Worm (Caenorhabditis elegans) whole organism, early embryonic: ENCODE data around the gene col-147.

Experiments
- B0310.2 ChIP-seq: sonication (generic microtip); optimal IDR thresholded peaks from 2 replicates; lab custom pipeline; 2016; ENCODE audit warnings: mild to moderate bottlenecking, missing genetic modification characterization, missing compliant biosample characterization
- F13C5.2 ChIP-seq: sonication (generic microtip); optimal IDR thresholded peaks from 2 replicates; lab custom pipeline; 2017; ENCODE audit warnings: mild to moderate bottlenecking, missing genetic modification characterization, inconsistent platforms, missing compliant biosample characterization
- aly-1 ChIP-seq: sonication (generic microtip); optimal IDR thresholded peaks from 2 replicates; lab custom pipeline; 2016; ENCODE audit warnings: missing genetic modification characterization, missing compliant biosample characterization
- ama-1 ChIP-seq: fragments of 150-350 bp; optimal IDR thresholded peaks from 2 replicates; lab custom pipeline; 2014
- ceh-13 ChIP-seq: fragments of 200-800 bp; sonication (Bioruptor generic); optimal IDR thresholded peaks from 2 replicates; lab custom pipeline; 2018; ENCODE audit warnings: mild to moderate bottlenecking, missing genetic modification characterization, missing compliant biosample characterization
- ceh-36 ChIP-seq: sonication (generic microtip); optimal IDR thresholded peaks from 2 replicates; lab custom pipeline; 2016; ENCODE audit warnings: missing genetic modification characterization, inconsistent platforms, missing compliant biosample characterization
- ets-7 ChIP-seq: sonication (generic microtip); optimal IDR thresholded peaks from 2 replicates; lab custom pipeline; 2016; ENCODE audit warnings: missing genotype, missing genetic modification characterization, missing compliant biosample characterization
- flt-1 ChIP-seq: fragments of 200-800 bp; sonication (Bioruptor generic); IDR thresholded peaks from 2 replicates; pipeline ENCODE4 v1.3.6; 2022; ENCODE audit warnings: missing genetic modification characterization, missing compliant biosample characterization
- hmbx-1 ChIP-seq: sonication (generic microtip); optimal IDR thresholded peaks from 2 replicates; lab custom pipeline; 2016; ENCODE audit warnings: mild to moderate bottlenecking, missing genetic modification characterization, missing compliant biosample characterization
- hmg-4 ChIP-seq: fragments of 200-800 bp; sonication (Bioruptor generic); optimal IDR thresholded peaks from 2 replicates; lab custom pipeline; 2018; ENCODE audit warnings: mild to moderate bottlenecking, missing genetic modification characterization, missing compliant biosample characterization
- hnd-1 ChIP-seq: sonication (generic microtip); optimal IDR thresholded peaks from 2 replicates; lab custom pipeline; 2016; ENCODE audit warnings: missing genetic modification characterization, missing compliant biosample characterization
- pes-1 ChIP-seq: fragments of 200-800 bp; sonication (Bioruptor generic); IDR thresholded peaks from 2 replicates; pipeline ENCODE4 v1.3.6; 2022; ENCODE audit warnings: missing genetic modification reagents, missing genetic modification characterization, missing compliant biosample characterization
- scrt-1 ChIP-seq: fragments of 200-800 bp; sonication (Bioruptor generic); IDR thresholded peaks from 2 replicates; pipeline ENCODE4 v1.3.6; 2022; ENCODE audit warnings: missing genetic modification characterization, missing compliant biosample characterization
- sea-1 ChIP-seq: fragments of 200-800 bp; sonication (Bioruptor generic); conservative IDR thresholded peaks from 2 replicates; pipeline ENCODE4 v1.3.6; 2022; ENCODE audit warnings: missing genetic modification characterization, missing compliant biosample characterization
- tbx-11 ChIP-seq: fragments of 200-800 bp; sonication (Bioruptor generic); IDR thresholded peaks from 2 replicates; pipeline ENCODE4 v1.3.6; 2022; ENCODE audit warnings: missing genetic modification characterization, missing compliant biosample characterization
- tbx-37 ChIP-seq: fragments of 200-800 bp; sonication (Bioruptor generic); conservative IDR thresholded peaks from 2 replicates; pipeline ENCODE4 v1.3.6; 2022; ENCODE audit warnings: missing genetic modification reagents, missing genetic modification characterization, missing compliant biosample characterization
- tra-4 ChIP-seq: sonication (generic microtip); optimal IDR thresholded peaks from 2 replicates; lab custom pipeline; 2017; ENCODE audit warnings: missing genetic modification characterization, missing compliant biosample characterization

Gene col-147

DNA sequence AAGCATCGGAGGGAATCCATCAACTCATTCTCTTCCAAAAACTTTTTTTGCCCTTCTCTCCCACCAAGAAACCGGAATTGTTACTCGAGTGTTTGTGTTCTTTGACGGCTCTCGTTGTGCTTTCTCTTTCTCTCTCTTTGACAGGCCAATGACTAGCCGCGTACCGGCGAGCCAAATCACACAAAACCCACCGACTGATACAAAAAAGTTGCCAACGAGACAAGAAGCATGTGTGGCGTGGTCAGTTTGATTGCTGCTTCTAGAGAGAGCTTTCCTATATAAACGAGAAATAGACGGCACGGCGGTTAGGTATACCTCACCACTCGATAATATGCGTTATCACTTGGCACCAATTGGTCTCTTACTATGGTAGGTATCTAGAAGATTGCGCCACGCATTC is 17.4 kb downstream of the col-147 start, which contains the start of gene pqn-63:
Gene pqn-63 (plus strand): TSS at position 307 of the 400 bp plus-strand sequence.
- TF ChIP-seq ets-7 (tag; lab: Kevin White, UChicago) (no peak), ceh-36 (tag; lab: Kevin White, UChicago) (no peak), F13C5.2 (tag; lab: Kevin White, UChicago) (no peak), tbx-37 (GFP tag; lab: Robert Waterston, UW) (no peak), hmbx-1 (tag; lab: Kevin White, UChicago) (no peak)

DNA sequence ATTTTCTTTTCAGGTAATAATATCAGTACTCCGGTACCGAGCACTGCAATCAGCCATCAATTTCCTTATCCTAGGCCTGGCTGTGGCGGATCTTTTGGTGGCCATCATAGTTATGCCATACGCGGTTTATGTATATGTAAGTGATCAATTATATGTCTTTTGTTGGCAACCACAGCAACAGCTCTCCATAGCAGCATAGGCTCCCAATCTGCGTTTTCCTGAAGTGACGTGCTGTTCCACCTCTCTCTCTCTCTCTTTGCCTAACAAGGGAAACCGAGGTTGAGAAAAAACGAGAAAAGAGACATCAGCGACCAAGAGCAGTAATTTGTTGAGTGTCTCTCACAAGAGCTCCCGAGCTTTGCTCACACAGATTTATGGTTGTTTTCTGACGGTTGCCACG is 23.9 kb downstream of the col-147 start:
- no peak for TF ChIP-seq tbx-11 (GFP tag; lab: Robert Waterston, UW)
- no peak for TF ChIP-seq tra-4
- no peak for TF ChIP-seq hmbx-1 (tag; lab: Kevin White, UChicago)
- TF ChIP-seq ceh-13 (GFP tag; lab: Kevin White, UChicago): no peak
- TF ChIP-seq ets-7 (tag; lab: Kevin White, UChicago): no peak
- no peak for TF ChIP-seq hnd-1
- no peak for TF ChIP-seq ama-1 (lab: Kevin White, UChicago)
- TF ChIP-seq scrt-1 (GFP tag; lab: Robert Waterston, UW): no peak
- TF ChIP-seq hmg-4 (GFP tag; lab: Kevin White, UChicago): no peak
- TF ChIP-seq tbx-37 (GFP tag; lab: Robert Waterston, UW): no peak
- TF ChIP-seq pes-1 (GFP tag; lab: Robert Waterston, UW): no peak
- TF ChIP-seq aly-1 (tag; lab: Kevin White, UChicago): no peak
- TF ChIP-seq B0310.2 (tag; lab: Kevin White, UChicago): no peak
- TF ChIP-seq F13C5.2 (tag; lab: Kevin White, UChicago): no peak
- no peak for TF ChIP-seq flt-1 (GFP tag; lab: Robert Waterston, UW)
- no peak for TF ChIP-seq sea-1 (GFP tag; lab: Robert Waterston, UW)
- TF ChIP-seq ceh-36 (tag; lab: Kevin White, UChicago): no peak

DNA sequence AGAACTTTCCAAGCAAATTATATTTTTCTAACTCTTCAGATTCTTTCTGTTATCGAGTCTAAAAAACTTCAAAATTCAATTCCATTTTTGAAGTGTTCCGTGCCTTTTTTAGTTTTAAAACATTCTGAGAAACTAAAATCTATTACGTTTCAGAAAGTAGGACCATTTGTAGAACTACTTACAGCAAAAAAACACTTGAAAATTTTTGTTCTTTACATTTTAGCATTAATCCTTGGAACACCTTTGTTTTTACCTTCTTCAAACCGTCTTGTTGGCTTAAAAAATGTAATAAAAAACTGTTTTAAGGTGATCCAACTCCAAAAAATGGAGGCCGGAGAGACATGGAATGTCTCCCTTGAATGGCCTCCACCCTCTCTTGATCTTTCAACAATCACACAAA is 24.9 kb downstream of the col-147 start, which contains the start of gene dop-2:
Gene dop-2 (plus strand): TSS at position 301 of the 400 bp plus-strand sequence.
- no peak for TF ChIP-seq pes-1 (GFP tag; lab: Robert Waterston, UW)
- TF ChIP-seq aly-1 (tag; lab: Kevin White, UChicago): no peak
- TF ChIP-seq ama-1 (lab: Kevin White, UChicago): no peak
- TF ChIP-seq B0310.2 (tag; lab: Kevin White, UChicago): no peak
- TF ChIP-seq hmg-4 (GFP tag; lab: Kevin White, UChicago): no peak
- TF ChIP-seq flt-1 (GFP tag; lab: Robert Waterston, UW): no peak
- no peak for TF ChIP-seq tbx-37 (GFP tag; lab: Robert Waterston, UW)
- no peak for TF ChIP-seq F13C5.2 (tag; lab: Kevin White, UChicago)
- no peak for TF ChIP-seq sea-1 (GFP tag; lab: Robert Waterston, UW)
- no peak for TF ChIP-seq tbx-11 (GFP tag; lab: Robert Waterston, UW)
- TF ChIP-seq ceh-13 (GFP tag; lab: Kevin White, UChicago): no peak

DNA sequence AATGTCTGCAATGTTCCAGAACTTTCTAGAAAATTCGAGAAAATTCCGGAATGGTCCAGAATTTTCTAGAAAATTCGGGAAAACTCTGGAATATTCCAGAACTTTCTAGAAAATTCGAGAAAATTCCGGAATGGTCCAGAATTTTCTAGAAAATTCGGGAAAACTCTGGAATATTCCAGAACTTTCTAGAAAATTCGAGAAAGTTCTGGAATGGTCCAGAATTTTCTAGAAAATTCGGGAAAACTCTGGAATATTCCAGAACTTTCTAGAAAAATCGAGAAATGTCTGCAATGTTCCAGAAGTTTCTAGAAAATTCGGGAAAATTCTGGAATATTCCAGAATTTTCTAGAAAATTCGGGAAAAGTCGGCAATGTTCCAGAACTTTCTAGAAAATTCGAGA is 29.6 kb downstream of the col-147 start:
- 0 out of 2 replicates have a peak, but pooled peaks have one; percentile 47 for TF ChIP-seq pes-1 (GFP tag; lab: Robert Waterston, UW)

DNA sequence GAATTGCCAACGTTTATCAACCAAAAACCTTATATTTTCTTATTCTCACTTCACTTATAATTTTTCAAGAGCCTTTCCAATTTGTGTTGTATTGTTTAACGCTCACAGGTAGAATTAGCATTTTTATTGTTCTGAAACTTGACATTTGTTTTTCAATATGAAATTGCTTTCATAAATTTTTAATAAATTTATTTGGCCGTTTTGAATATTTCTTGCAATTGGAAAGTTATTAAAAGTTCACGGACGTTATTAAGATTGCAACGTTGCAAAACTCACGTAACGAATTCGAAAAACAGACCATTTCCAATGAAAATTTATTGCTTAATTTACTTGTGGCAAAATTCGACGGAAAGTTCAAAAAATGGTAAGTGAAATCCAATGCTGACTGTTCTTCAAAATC is 42.8 kb downstream of the col-147 start, which contains the start of gene K09G1.2:
Gene K09G1.2 (plus strand): TSS at position 301 of the 400 bp plus-strand sequence.
- TF ChIP-seq hnd-1 (no peak), B0310.2 (tag; lab: Kevin White, UChicago) (no peak), pes-1 (GFP tag; lab: Robert Waterston, UW) (no peak), ama-1 (lab: Kevin White, UChicago) (no peak), hmg-4 (GFP tag; lab: Kevin White, UChicago) (no peak), tra-4 (no peak), scrt-1 (GFP tag; lab: Robert Waterston, UW) (no peak), tbx-37 (GFP tag; lab: Robert Waterston, UW) (no peak), ets-7 (tag; lab: Kevin White, UChicago) (no peak), flt-1 (GFP tag; lab: Robert Waterston, UW) (no peak), aly-1 (tag; lab: Kevin White, UChicago) (no peak), ceh-13 (GFP tag; lab: Kevin White, UChicago) (no peak)

DNA sequence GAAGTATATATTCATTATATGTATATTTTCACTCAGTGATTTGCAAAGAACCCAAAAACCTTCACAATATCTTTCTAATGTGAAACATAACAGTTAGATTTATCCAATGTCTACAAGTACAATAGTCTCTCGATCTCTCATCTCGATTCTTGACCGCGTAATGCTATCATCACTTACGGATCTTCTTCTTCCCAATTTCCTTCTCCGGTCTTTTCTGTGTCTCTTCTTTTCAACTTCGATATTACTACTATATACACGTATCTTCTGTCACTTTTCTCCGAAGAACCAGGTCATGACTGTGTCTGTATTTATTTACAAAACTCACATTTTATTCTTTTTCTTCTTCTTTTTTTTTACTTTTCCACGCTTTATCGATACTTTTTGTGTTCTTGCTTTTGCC is 44.6 kb downstream of the col-147 start:
- no peak for TF ChIP-seq ets-7 (tag; lab: Kevin White, UChicago)
- TF ChIP-seq hmg-4 (GFP tag; lab: Kevin White, UChicago): no peak
- no peak for TF ChIP-seq tbx-37 (GFP tag; lab: Robert Waterston, UW)
- no peak for TF ChIP-seq flt-1 (GFP tag; lab: Robert Waterston, UW)
- TF ChIP-seq ceh-13 (GFP tag; lab: Kevin White, UChicago): no peak
- TF ChIP-seq ama-1 (lab: Kevin White, UChicago): no peak
- no peak for TF ChIP-seq hnd-1
- no peak for TF ChIP-seq F13C5.2 (tag; lab: Kevin White, UChicago)
- no peak for TF ChIP-seq scrt-1 (GFP tag; lab: Robert Waterston, UW)
- no peak for TF ChIP-seq sea-1 (GFP tag; lab: Robert Waterston, UW)
- TF ChIP-seq hmbx-1 (tag; lab: Kevin White, UChicago): no peak
- no peak for TF ChIP-seq ceh-36 (tag; lab: Kevin White, UChicago)
- no peak for TF ChIP-seq B0310.2 (tag; lab: Kevin White, UChicago)
- TF ChIP-seq tra-4: no peak
- TF ChIP-seq tbx-11 (GFP tag; lab: Robert Waterston, UW): no peak
- TF ChIP-seq pes-1 (GFP tag; lab: Robert Waterston, UW): no peak
- TF ChIP-seq aly-1 (tag; lab: Kevin White, UChicago): no peak

DNA sequence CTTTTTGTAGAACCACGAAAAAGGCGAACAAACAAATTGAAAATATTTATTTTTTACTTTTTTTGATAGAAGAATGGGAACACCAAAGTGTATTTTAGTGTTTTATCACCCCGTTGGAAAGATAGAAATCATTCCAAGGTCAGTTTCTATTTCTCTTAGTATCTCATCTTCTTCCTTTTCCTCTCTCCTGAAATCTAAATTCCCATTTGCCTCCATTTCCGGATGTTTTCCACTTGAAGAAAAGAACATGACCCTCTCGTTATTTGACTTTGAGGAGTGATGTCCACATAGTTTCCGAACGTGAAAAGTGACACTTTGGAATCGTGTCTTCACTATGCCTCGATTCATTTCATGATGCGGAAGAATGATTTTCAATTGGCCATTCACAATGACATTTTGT is 45.5 kb downstream of the col-147 start:
- TF ChIP-seq sea-1 (GFP tag; lab: Robert Waterston, UW): no peak
- no peak for TF ChIP-seq hnd-1
- TF ChIP-seq B0310.2 (tag; lab: Kevin White, UChicago): no peak
- TF ChIP-seq tbx-37 (GFP tag; lab: Robert Waterston, UW): no peak
- no peak for TF ChIP-seq aly-1 (tag; lab: Kevin White, UChicago)
- no peak for TF ChIP-seq hmbx-1 (tag; lab: Kevin White, UChicago)
- no peak for TF ChIP-seq pes-1 (GFP tag; lab: Robert Waterston, UW)
- TF ChIP-seq tra-4: no peak
- TF ChIP-seq ceh-13 (GFP tag; lab: Kevin White, UChicago): no peak
- TF ChIP-seq ets-7 (tag; lab: Kevin White, UChicago): no peak
- TF ChIP-seq ceh-36 (tag; lab: Kevin White, UChicago): no peak
- no peak for TF ChIP-seq hmg-4 (GFP tag; lab: Kevin White, UChicago)
- no peak for TF ChIP-seq flt-1 (GFP tag; lab: Robert Waterston, UW)
